Worm (Caenorhabditis elegans) whole organism, L2 larva: Measurements from ENCODE around the gene nlp-34.

Experiments
- ZK546.5 ChIP-seq: sonication (generic microtip); optimal IDR thresholded peaks from 2 replicates; lab custom pipeline; 2017; ENCODE audit warnings: missing biosample characterization, missing genetic modification characterization
- aly-2 ChIP-seq: fragments of 150-350 bp; optimal IDR thresholded peaks from 2 replicates; lab custom pipeline; 2014; ENCODE audit warnings: missing biosample characterization, missing genetic modification characterization
- ama-1 ChIP-seq: fragments of 150-350 bp; optimal IDR thresholded peaks from 2 replicates; lab custom pipeline; 2018; ENCODE audit warnings: inconsistent platforms
- blmp-1 ChIP-seq: sonication (generic microtip); optimal IDR thresholded peaks from 2 replicates; lab custom pipeline; 2017; ENCODE audit warnings: missing genetic modification characterization, mild to moderate bottlenecking, missing compliant biosample characterization, antibody characterized with exemption, moderate library complexity; ENCODE audit not compliant: insufficient read depth
- ceh-16 ChIP-seq: fragments of 150-350 bp; optimal IDR thresholded peaks from 2 replicates; lab custom pipeline; 2014; ENCODE audit warnings: missing biosample characterization, missing genetic modification characterization
- egl-27 ChIP-seq: sonication (generic microtip); optimal IDR thresholded peaks from 3 replicates; lab custom pipeline; 2017; ENCODE audit warnings: missing biosample characterization, missing genetic modification reagents, missing genetic modification characterization
- fos-1 ChIP-seq: fragments of 150-350 bp; optimal IDR thresholded peaks from 2 replicates; lab custom pipeline; 2014; ENCODE audit warnings: missing biosample characterization, missing genetic modification characterization
- lin-13 ChIP-seq: fragments of 150-350 bp; optimal IDR thresholded peaks from 2 replicates; lab custom pipeline; 2014; ENCODE audit warnings: missing biosample characterization, missing genetic modification reagents, missing genetic modification characterization
- mbf-1 ChIP-seq: sonication (generic microtip); optimal IDR thresholded peaks from 2 replicates; lab custom pipeline; 2017; ENCODE audit warnings: missing biosample characterization, missing genetic modification characterization
- mdl-1 ChIP-seq, 2 experiments: fragments of 150-350 bp in 1 of 2; sonication (generic microtip) in 1 of 2; optimal IDR thresholded peaks; 2 replicates each; lab custom pipeline; 2017; ENCODE audit warnings: missing biosample characterization in 2 of 2, missing genetic modification characterization in 2 of 2
- nhr-11 ChIP-seq: fragments of 150-350 bp; optimal IDR thresholded peaks from 2 replicates; lab custom pipeline; 2014; ENCODE audit warnings: missing biosample characterization, missing genetic modification characterization
- nhr-23 ChIP-seq: fragments of 150-350 bp; optimal IDR thresholded peaks from 2 replicates; lab custom pipeline; 2014; ENCODE audit warnings: missing biosample characterization, missing genetic modification reagents, missing genetic modification characterization
- nhr-77 ChIP-seq: fragments of 150-350 bp; optimal IDR thresholded peaks from 2 replicates; lab custom pipeline; 2014; ENCODE audit warnings: missing biosample characterization, missing genetic modification characterization

DNA sequence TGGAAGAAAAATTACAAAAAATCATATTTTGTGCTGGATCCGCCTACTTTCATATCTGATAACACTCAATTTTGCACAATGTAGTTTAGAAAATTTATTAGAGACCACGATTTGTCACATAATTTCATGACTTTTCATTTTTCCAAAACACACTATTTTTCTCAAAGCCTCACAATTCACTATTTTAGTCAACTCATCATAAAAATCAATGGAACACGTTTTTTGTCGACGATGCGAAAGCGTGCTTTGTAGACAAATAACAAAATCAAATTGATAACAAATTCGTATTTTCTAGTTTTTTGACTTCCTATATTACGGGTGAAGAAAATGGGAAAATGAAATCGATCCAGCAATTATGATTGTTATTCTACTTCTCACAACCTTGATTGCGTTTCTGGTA is 37.1 kb downstream of the nlp-34 start, which contains the start of gene cyp-35B2:
- no peak for TF ChIP-seq ama-1 (lab: Kevin White, UChicago)
- TF ChIP-seq nhr-11 (tag; lab: Kevin White, UChicago): no peak
- TF ChIP-seq nhr-77 (tag; lab: Kevin White, UChicago): no peak
- TF ChIP-seq aly-2 (tag; lab: Kevin White, UChicago): no peak
- no peak for TF ChIP-seq ZK546.5 (tag; lab: Kevin White, UChicago)
- TF ChIP-seq mdl-1 (tag; optimal IDR thresholded peaks at IDR 0.05; lab: Kevin White, UChicago): no peak
- no peak for TF ChIP-seq ceh-16 (tag; lab: Kevin White, UChicago)
- no peak for TF ChIP-seq fos-1 (tag; lab: Kevin White, UChicago)
- TF ChIP-seq nhr-23: no peak
- no peak for TF ChIP-seq blmp-1 (tag; lab: Kevin White, UChicago)
- TF ChIP-seq egl-27 (tag; lab: Kevin White, UChicago): no peak
- TF ChIP-seq lin-13 (GFP tag; lab: Kevin White, UChicago): no peak
- no peak for TF ChIP-seq mbf-1
